Fruit fly (Drosophila melanogaster): ENCODE results near the gene Pdk1.

Pdk1 gene

DNA sequence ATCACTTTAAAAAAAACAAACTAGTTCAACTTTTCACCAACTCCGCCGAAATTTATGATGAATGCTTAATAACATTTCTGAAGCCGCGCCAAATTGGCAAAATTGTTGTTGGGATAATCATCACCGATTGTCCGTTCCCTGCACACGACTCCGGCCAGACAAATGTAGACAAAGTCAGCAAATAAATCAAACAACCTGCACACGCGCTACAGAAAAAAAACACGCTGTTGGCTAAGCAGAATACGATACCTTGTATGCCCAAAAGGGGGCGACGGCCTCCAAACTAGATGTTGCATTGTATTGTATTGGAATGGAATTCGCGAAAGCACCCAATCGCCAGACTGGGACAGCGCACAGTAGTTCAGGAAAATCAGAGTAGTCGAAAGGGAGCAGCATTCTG, 35.7 kb upstream of the Pdk1 start:
- TF ChIP-seq D1 (tag; optimal IDR thresholded peaks at IDR 0.05) (no peak), Pif1A (GFP tag; optimal IDR thresholded peaks at IDR 0.05) (no peak), CG9948 (tag; optimal IDR thresholded peaks at IDR 0.05) (no peak), CG10348 (GFP tag; IDR thresholded peaks at IDR 0.05) (no peak), CG34367 (tag; optimal IDR thresholded peaks at IDR 0.05) (no peak), rn (GFP tag; IDR thresholded peaks at IDR 0.05) (no peak), CG17806 (tag; optimal IDR thresholded peaks at IDR 0.05) (no peak), CG13204 (GFP tag; optimal IDR thresholded peaks at IDR 0.05) (no peak), CG14655 (GFP tag; optimal IDR thresholded peaks at IDR 0.05) (no peak), gl (tag; optimal IDR thresholded peaks at IDR 0.05) (no peak), CG8159 (tag; optimal IDR thresholded peaks at IDR 0.05) (no peak), Snoo (tag; optimal IDR thresholded peaks at IDR 0.05) (no peak), CG4496 (GFP tag; IDR thresholded peaks at IDR 0.05) (no peak), Pif1B (GFP tag; optimal IDR thresholded peaks at IDR 0.05) (no peak), fd96Ca (GFP tag; IDR thresholded peaks at IDR 0.05) (no peak), CG12605 (GFP tag; IDR thresholded peaks at IDR 0.05) (no peak), CG8301 (tag; optimal IDR thresholded peaks at IDR 0.05) (no peak)

- TF ChIP-seq Ets98B (GFP tag; IDR thresholded peaks at IDR 0.05), result no peak
- TF ChIP-seq gl (tag; optimal IDR thresholded peaks at IDR 0.05), result no peak
- TF ChIP-seq Snoo (tag; optimal IDR thresholded peaks at IDR 0.05), result no peak
- peak; percentile 81 for TF ChIP-seq CG4496 (GFP tag; IDR thresholded peaks at IDR 0.05)
- TF ChIP-seq CG15710 (tag; optimal IDR thresholded peaks at IDR 0.05), result peak; percentile 52
- TF ChIP-seq CG17806 (tag; optimal IDR thresholded peaks at IDR 0.05), result peak; percentile 62
- TF ChIP-seq CG14655 (GFP tag; optimal IDR thresholded peaks at IDR 0.05), result peak; percentile 52
- TF ChIP-seq CG34367 (tag; optimal IDR thresholded peaks at IDR 0.05), result peak; percentile 41
- TF ChIP-seq EcR (GFP tag; optimal IDR thresholded peaks at IDR 0.05), result no peak
- TF ChIP-seq CG32121 (GFP tag; IDR thresholded peaks at IDR 0.05), result peak; percentile 74
- peak; percentile 63 for TF ChIP-seq Pif1A (GFP tag; optimal IDR thresholded peaks at IDR 0.05)
- TF ChIP-seq D1 (tag; optimal IDR thresholded peaks at IDR 0.05), result no peak
- TF ChIP-seq CG8159 (tag; optimal IDR thresholded peaks at IDR 0.05), result peak; percentile 57
- no peak for TF ChIP-seq CG12605 (GFP tag; IDR thresholded peaks at IDR 0.05)
- TF ChIP-seq rn (GFP tag; IDR thresholded peaks at IDR 0.05), result no peak
- no peak for TF ChIP-seq CG13204 (GFP tag; optimal IDR thresholded peaks at IDR 0.05)
- TF ChIP-seq CG9948 (tag; optimal IDR thresholded peaks at IDR 0.05), result peak; percentile 53
- TF ChIP-seq Pif1B (GFP tag; optimal IDR thresholded peaks at IDR 0.05), result peak; percentile 43
- peak; percentile 53 for TF ChIP-seq CG8301 (tag; optimal IDR thresholded peaks at IDR 0.05)
- TF ChIP-seq CG10348 (GFP tag; IDR thresholded peaks at IDR 0.05), result no peak
Measured at dm6 chr3L:94062-94461, 35.2 kb upstream of the Pdk1 start.

- TF ChIP-seq CG14655 (GFP tag; optimal IDR thresholded peaks at IDR 0.05) (no peak), Pif1B (GFP tag; optimal IDR thresholded peaks at IDR 0.05) (no peak), CG32121 (GFP tag; IDR thresholded peaks at IDR 0.05) (no peak), Pif1A (GFP tag; optimal IDR thresholded peaks at IDR 0.05) (no peak), CG17806 (tag; optimal IDR thresholded peaks at IDR 0.05) (no peak), Snoo (tag; optimal IDR thresholded peaks at IDR 0.05) (no peak), CG15710 (tag; optimal IDR thresholded peaks at IDR 0.05) (no peak), CG4496 (GFP tag; IDR thresholded peaks at IDR 0.05) (no peak)
Measured at dm6 chr3L:94866-95265, 34.4 kb upstream of the Pdk1 start.

dm6 chr3L:95425-96139, 33.7 kb upstream of the Pdk1 start:
- no peak for TF ChIP-seq gl (tag; optimal IDR thresholded peaks at IDR 0.05)
- TF ChIP-seq CG14655 (GFP tag; optimal IDR thresholded peaks at IDR 0.05), result no peak
- TF ChIP-seq CG8301 (tag; optimal IDR thresholded peaks at IDR 0.05), result no peak

DNA sequence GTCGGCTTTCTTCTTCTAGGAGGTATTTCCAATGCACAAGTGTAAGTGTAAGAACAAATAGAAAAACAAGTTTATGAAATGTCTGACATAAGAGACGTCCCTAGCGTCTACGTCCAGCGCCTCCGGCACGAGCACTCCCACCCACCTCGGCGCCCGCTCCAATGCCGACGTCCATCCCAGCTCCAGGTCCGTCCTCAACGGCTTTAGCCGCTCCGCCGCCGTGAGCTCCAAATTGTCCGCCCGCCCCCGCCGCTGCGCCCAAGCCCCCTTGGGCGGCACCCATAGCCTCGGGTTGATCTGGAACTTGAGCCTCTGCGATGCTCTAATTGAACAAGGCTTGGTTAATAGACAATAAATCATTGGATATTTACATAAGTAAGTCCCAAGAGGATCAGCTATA, 31.4 kb upstream of the Pdk1 start:
- TF ChIP-seq CG13204 (GFP tag; optimal IDR thresholded peaks at IDR 0.05), result no peak

DNA sequence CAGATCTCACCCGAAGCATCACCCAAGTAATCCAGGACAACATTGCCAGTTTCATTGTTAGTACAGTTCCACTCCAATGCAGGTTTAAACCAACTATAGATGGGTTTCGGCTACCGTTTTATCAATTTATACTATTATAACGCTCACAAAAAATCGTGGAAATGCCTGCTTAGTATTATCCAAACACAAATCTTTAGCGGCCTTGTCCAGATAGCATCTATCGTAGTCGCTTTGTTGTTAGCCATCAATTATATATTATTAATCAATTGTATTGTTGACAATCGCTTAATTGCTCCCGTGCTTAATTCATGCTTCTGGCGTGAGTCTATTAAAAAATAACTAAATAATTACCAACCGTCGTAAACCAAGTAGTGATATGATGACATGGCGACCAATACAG, 31.0 kb upstream of the Pdk1 start, which contains the start of gene CG12483:
CG12483 (minus strand) TSS at position 101 of the 400 bp plus-strand sequence.
- TF ChIP-seq CG8301 (tag; optimal IDR thresholded peaks at IDR 0.05), result no peak
- TF ChIP-seq CG12605 (GFP tag; IDR thresholded peaks at IDR 0.05), result no peak
- no peak for TF ChIP-seq CG13204 (GFP tag; optimal IDR thresholded peaks at IDR 0.05)
- no peak for TF ChIP-seq CG10348 (GFP tag; IDR thresholded peaks at IDR 0.05)
- TF ChIP-seq CG34367 (tag; optimal IDR thresholded peaks at IDR 0.05), result no peak
- no peak for TF ChIP-seq D1 (tag; optimal IDR thresholded peaks at IDR 0.05)
- TF ChIP-seq Ets98B (GFP tag; IDR thresholded peaks at IDR 0.05), result no peak
- TF ChIP-seq CG15710 (tag; optimal IDR thresholded peaks at IDR 0.05), result no peak
- TF ChIP-seq EcR (GFP tag; optimal IDR thresholded peaks at IDR 0.05), result no peak
- TF ChIP-seq gl (tag; optimal IDR thresholded peaks at IDR 0.05), result no peak

dm6 chr3L:104076-104475, 25.2 kb upstream of the Pdk1 start:
- no peak for TF ChIP-seq rn (GFP tag; IDR thresholded peaks at IDR 0.05)
- no peak for TF ChIP-seq CG10348 (GFP tag; IDR thresholded peaks at IDR 0.05)
- no peak for TF ChIP-seq CG17806 (tag; optimal IDR thresholded peaks at IDR 0.05)
- TF ChIP-seq CG9948 (tag; optimal IDR thresholded peaks at IDR 0.05), result no peak
- TF ChIP-seq CG12605 (GFP tag; IDR thresholded peaks at IDR 0.05), result no peak
- TF ChIP-seq CG14655 (GFP tag; optimal IDR thresholded peaks at IDR 0.05), result no peak
- no peak for TF ChIP-seq CG15710 (tag; optimal IDR thresholded peaks at IDR 0.05)
- no peak for TF ChIP-seq EcR (GFP tag; optimal IDR thresholded peaks at IDR 0.05)
- TF ChIP-seq Ets98B (GFP tag; IDR thresholded peaks at IDR 0.05), result no peak
- TF ChIP-seq CG13204 (GFP tag; optimal IDR thresholded peaks at IDR 0.05), result no peak
- TF ChIP-seq CG4496 (GFP tag; IDR thresholded peaks at IDR 0.05), result no peak
- TF ChIP-seq D1 (tag; optimal IDR thresholded peaks at IDR 0.05), result no peak
- TF ChIP-seq Pif1B (GFP tag; optimal IDR thresholded peaks at IDR 0.05), result no peak
- no peak for TF ChIP-seq Snoo (tag; optimal IDR thresholded peaks at IDR 0.05)
- no peak for TF ChIP-seq Pif1A (GFP tag; optimal IDR thresholded peaks at IDR 0.05)
- no peak for TF ChIP-seq CG34367 (tag; optimal IDR thresholded peaks at IDR 0.05)
- no peak for TF ChIP-seq fd96Ca (GFP tag; IDR thresholded peaks at IDR 0.05)

All from whole organism, pupa.